Worm (Caenorhabditis elegans): ENCODE results near the gene F17C8.9.

F17C8.9 gene

ce11 chrIII:4697819-4698218 is 36.3 kb upstream of the F17C8.9 start, which contains the start of gene dnj-18:
Gene dnj-18 (plus strand): TSS chrIII:4698119.
- TF ChIP-seq nhr-12 (tag; optimal IDR thresholded peaks at IDR 0.05) (no peak), elt-3 (tag; optimal IDR thresholded peaks at IDR 0.05) (no peak), bed-3 (GFP tag; optimal IDR thresholded peaks at IDR 0.05) (no peak), lsy-2 (tag; optimal IDR thresholded peaks at IDR 0.05) (no peak), lin-32 (GFP tag; optimal IDR thresholded peaks at IDR 0.05) (no peak), nhr-237 (tag; optimal IDR thresholded peaks at IDR 0.05) (no peak), zip-8 (tag; optimal IDR thresholded peaks at IDR 0.05) (no peak), nhr-28 (tag; optimal IDR thresholded peaks at IDR 0.05) (no peak)

- TF ChIP-seq nhr-237 (tag; optimal IDR thresholded peaks at IDR 0.05): no peak
These were observed 34.2 kb upstream of the F17C8.9 start, which contains the start of gene sel-13 for ce11 chrIII:4699922-4700321. Gene sel-13 (minus strand): TSS chrIII:4700224.

- no peak for TF ChIP-seq nhr-76 (tag; optimal IDR thresholded peaks at IDR 0.05)
- no peak for TF ChIP-seq M03D4.4 (tag; optimal IDR thresholded peaks at IDR 0.05)
- no peak for TF ChIP-seq drap-1 (GFP tag; optimal IDR thresholded peaks at IDR 0.05)
- TF ChIP-seq lin-32 (GFP tag; optimal IDR thresholded peaks at IDR 0.05): no peak
- no peak for TF ChIP-seq nhr-2 (tag; optimal IDR thresholded peaks at IDR 0.05)
- TF ChIP-seq ztf-11 (tag; optimal IDR thresholded peaks at IDR 0.05): no peak
- TF ChIP-seq nhr-12 (tag; optimal IDR thresholded peaks at IDR 0.05): no peak
These were observed 30.2 kb upstream of the F17C8.9 start, which contains the start of the genes clp-2 and mrpl-16 for ce11 chrIII:4703932-4704454. Gene clp-2 (minus strand): TSS chrIII:4704025. Gene mrpl-16 (plus strand): TSS chrIII:4704404.

- TF ChIP-seq lin-13 (tag; optimal IDR thresholded peaks at IDR 0.05) (no peak), ham-2 (GFP tag; optimal IDR thresholded peaks at IDR 0.05) (no peak), elt-1 (tag; optimal IDR thresholded peaks at IDR 0.05; ENCODE audit: borderline replicate concordance, insufficient read depth) (no peak), mab-5 (tag; optimal IDR thresholded peaks at IDR 0.05) (no peak), snpc-4 (tag; optimal IDR thresholded peaks at IDR 0.05) (no peak), nhr-28 (tag; optimal IDR thresholded peaks at IDR 0.05) (no peak), nhr-12 (tag; optimal IDR thresholded peaks at IDR 0.05) (no peak), nhr-2 (tag; optimal IDR thresholded peaks at IDR 0.05) (no peak), ceh-83 (GFP tag; optimal IDR thresholded peaks at IDR 0.05) (no peak), nhr-237 (tag; optimal IDR thresholded peaks at IDR 0.05) (no peak), pha-4 (tag; optimal IDR thresholded peaks at IDR 0.05) (no peak), sptf-1 (tag; optimal IDR thresholded peaks at IDR 0.05) (no peak), bed-3 (GFP tag; optimal IDR thresholded peaks at IDR 0.05) (no peak), flh-1 (GFP tag; optimal IDR thresholded peaks at IDR 0.05) (no peak), mls-2 (tag; optimal IDR thresholded peaks at IDR 0.05) (no peak), zip-8 (tag; optimal IDR thresholded peaks at IDR 0.05) (no peak), M03D4.4 (tag; optimal IDR thresholded peaks at IDR 0.05) (no peak)
These were observed 28.9 kb upstream of the F17C8.9 start, which contains the start of gene pgap-2 for ce11 chrIII:4705207-4705606. Gene pgap-2 (plus strand): TSS chrIII:4705507.

ce11 chrIII:4706678-4707077 is 27.5 kb upstream of the F17C8.9 start, which contains the start of gene T04A8.13:
Gene T04A8.13 (plus strand): TSS chrIII:4706978.
- TF ChIP-seq nhr-12 (tag; optimal IDR thresholded peaks at IDR 0.05): no peak
- no peak for TF ChIP-seq elt-3 (tag; optimal IDR thresholded peaks at IDR 0.05)
- no peak for TF ChIP-seq nhr-237 (tag; optimal IDR thresholded peaks at IDR 0.05)
- no peak for TF ChIP-seq ceh-83 (GFP tag; optimal IDR thresholded peaks at IDR 0.05)
- no peak for TF ChIP-seq pha-4 (tag; optimal IDR thresholded peaks at IDR 0.05)
- no peak for TF ChIP-seq ztf-11 (tag; optimal IDR thresholded peaks at IDR 0.05)
- no peak for TF ChIP-seq flh-1 (GFP tag; optimal IDR thresholded peaks at IDR 0.05)
- no peak for TF ChIP-seq sem-2 (GFP tag; optimal IDR thresholded peaks at IDR 0.05)

ce11 chrIII:4708909-4709308 is 25.2 kb upstream of the F17C8.9 start, which contains the start of gene T04A8.18:
Gene T04A8.18 (plus strand): TSS chrIII:4709209.
- TF ChIP-seq snpc-4 (tag; optimal IDR thresholded peaks at IDR 0.05) (no peak), zip-8 (tag; optimal IDR thresholded peaks at IDR 0.05) (no peak), mls-2 (tag; optimal IDR thresholded peaks at IDR 0.05) (no peak), sptf-1 (tag; optimal IDR thresholded peaks at IDR 0.05) (no peak), elt-3 (tag; optimal IDR thresholded peaks at IDR 0.05) (no peak), lin-32 (GFP tag; optimal IDR thresholded peaks at IDR 0.05) (no peak), ztf-11 (tag; optimal IDR thresholded peaks at IDR 0.05) (no peak), lin-13 (tag; optimal IDR thresholded peaks at IDR 0.05) (no peak), mep-1 (tag; optimal IDR thresholded peaks at IDR 0.05) (no peak), cnd-1 (tag; optimal IDR thresholded peaks at IDR 0.05) (no peak), M03D4.4 (tag; optimal IDR thresholded peaks at IDR 0.05) (no peak), unc-62 (GFP tag; optimal IDR thresholded peaks at IDR 0.05) (no peak), drap-1 (GFP tag; optimal IDR thresholded peaks at IDR 0.05) (no peak), ceh-43 (GFP tag; optimal IDR thresholded peaks at IDR 0.05) (no peak), pha-4 (tag; optimal IDR thresholded peaks at IDR 0.05) (no peak), nhr-12 (tag; optimal IDR thresholded peaks at IDR 0.05) (no peak), flh-1 (GFP tag; optimal IDR thresholded peaks at IDR 0.05) (no peak), nhr-237 (tag; optimal IDR thresholded peaks at IDR 0.05) (no peak), sem-2 (GFP tag; optimal IDR thresholded peaks at IDR 0.05) (no peak)
